Fruit fly (Drosophila melanogaster) whole organism, adult: ENCODE data around the gene Spc105R.

Experiments
- CG11617 ChIP-seq: fragments of 200-800 bp; sonication (Bioruptor generic); optimal IDR thresholded peaks from 2 replicates; lab custom pipeline; 2017; ENCODE audit warnings: mild to moderate bottlenecking, missing biosample characterization, missing genetic modification reagents, missing genetic modification characterization
- CG14711 ChIP-seq: fragments of 200-800 bp; sonication (Bioruptor generic); optimal IDR thresholded peaks from 2 replicates; lab custom pipeline; 2018; ENCODE audit warnings: missing biosample characterization, mild to moderate bottlenecking, missing genetic modification characterization, moderate library complexity
- CG1620 ChIP-seq: fragments of 200-800 bp; sonication (Bioruptor generic); optimal IDR thresholded peaks from 2 replicates; lab custom pipeline; 2016; ENCODE audit warnings: missing biosample characterization, missing genetic modification characterization
- CG33017 ChIP-seq: fragments of 200-800 bp; sonication (Bioruptor generic); optimal IDR thresholded peaks from 2 replicates; lab custom pipeline; 2018; ENCODE audit warnings: missing biosample characterization, mild to moderate bottlenecking, missing genetic modification characterization, moderate library complexity
- CG7045 ChIP-seq: fragments of 200-800 bp; sonication (Bioruptor generic); optimal IDR thresholded peaks from 2 replicates; lab custom pipeline; 2017; ENCODE audit warnings: missing biosample characterization, mild to moderate bottlenecking, missing genetic modification characterization
- Crg-1 ChIP-seq: fragments of 200-800 bp; sonication (Bioruptor generic); optimal IDR thresholded peaks from 2 replicates; lab custom pipeline; 2016; ENCODE audit warnings: missing biosample characterization, missing genetic modification characterization
- Hr96 ChIP-seq: fragments of 200-800 bp; sonication (Bioruptor generic); optimal IDR thresholded peaks from 2 replicates; lab custom pipeline; 2016; ENCODE audit warnings: missing biosample characterization, missing genetic modification characterization
- cic ChIP-seq: fragments of 200-800 bp; sonication (Bioruptor generic); optimal IDR thresholded peaks from 2 replicates; lab custom pipeline; 2017; ENCODE audit warnings: missing biosample characterization, mild to moderate bottlenecking, missing genetic modification characterization, moderate library complexity
- cnc ChIP-seq, 2 experiments: fragments of >200 bp; optimal IDR thresholded peaks; 2 replicates each; lab custom pipeline; 2017
- pad ChIP-seq: fragments of 200-800 bp; sonication (Bioruptor generic); optimal IDR thresholded peaks from 3 replicates; lab custom pipeline; 2017; ENCODE audit warnings: missing biosample characterization, missing genetic modification characterization, mild to moderate bottlenecking, moderate library complexity, missing genetic modification reagents
- tj ChIP-seq: fragments of 200-800 bp; sonication (Bioruptor generic); optimal IDR thresholded peaks from 3 replicates; lab custom pipeline; 2017; ENCODE audit warnings: missing biosample characterization, mild to moderate bottlenecking, missing genetic modification characterization, moderate library complexity

dm6 chr3L:20835882-20836281 lies 35.7 kb downstream of the Spc105R start, which contains the start of gene CG3288:
- TF ChIP-seq CG7045 (GFP tag; lab: Kevin White, UChicago) (no peak), Crg-1 (GFP tag; lab: Kevin White, UChicago) (no peak), cic (GFP tag; lab: Kevin White, UChicago) (no peak), CG33017 (tag; lab: Kevin White, UChicago) (no peak), CG11617 (GFP tag; lab: Kevin White, UChicago) (no peak), Hr96 (GFP tag; lab: Kevin White, UChicago) (no peak), pad (GFP tag; lab: Kevin White, UChicago) (no peak), CG1620 (GFP tag; lab: Kevin White, UChicago) (no peak), cnc (optimal IDR thresholded peaks at IDR 0.05; lab: Kevin White, UChicago) (no peak), CG14711 (tag; lab: Kevin White, UChicago) (no peak), tj (GFP tag; lab: Kevin White, UChicago) (no peak)
